Worm (Caenorhabditis elegans) whole organism, L1 larva: ENCODE results near the gene C05E4.15.

Experiments used
- ceh-63 ChIP-seq: fragments of 200-800 bp; sonication (Bioruptor generic); optimal IDR thresholded peaks from 2 replicates; lab custom pipeline; 2018; ENCODE audit warnings: mild to moderate bottlenecking, missing genetic modification characterization, missing compliant biosample characterization
- ceh-82 ChIP-seq, 3 experiments: fragments of 150-350 bp in 1 of 3; sonication (generic microtip) in 2 of 3; optimal IDR thresholded peaks; 2 replicates each; lab custom pipeline; 2014 to 2017; ENCODE audit warnings: missing biosample characterization in 3 of 3, missing genetic modification characterization in 3 of 3
- lir-3 ChIP-seq: sonication (generic microtip); optimal IDR thresholded peaks from 2 replicates; lab custom pipeline; 2016; ENCODE audit warnings: mild to moderate bottlenecking, missing genetic modification characterization, moderate library complexity, missing compliant biosample characterization; ENCODE audit not compliant: poor library complexity
- mep-1 ChIP-seq: fragments of 150-350 bp; optimal IDR thresholded peaks from 2 replicates; lab custom pipeline; 2014; ENCODE audit warnings: missing biosample characterization, missing genetic modification characterization
- unc-98 ChIP-seq: fragments of 200-800 bp; sonication (Bioruptor generic); IDR thresholded peaks from 2 replicates; pipeline ENCODE4 v1.3.6; 2022; ENCODE audit warnings: missing genetic modification characterization, missing compliant biosample characterization

DNA sequence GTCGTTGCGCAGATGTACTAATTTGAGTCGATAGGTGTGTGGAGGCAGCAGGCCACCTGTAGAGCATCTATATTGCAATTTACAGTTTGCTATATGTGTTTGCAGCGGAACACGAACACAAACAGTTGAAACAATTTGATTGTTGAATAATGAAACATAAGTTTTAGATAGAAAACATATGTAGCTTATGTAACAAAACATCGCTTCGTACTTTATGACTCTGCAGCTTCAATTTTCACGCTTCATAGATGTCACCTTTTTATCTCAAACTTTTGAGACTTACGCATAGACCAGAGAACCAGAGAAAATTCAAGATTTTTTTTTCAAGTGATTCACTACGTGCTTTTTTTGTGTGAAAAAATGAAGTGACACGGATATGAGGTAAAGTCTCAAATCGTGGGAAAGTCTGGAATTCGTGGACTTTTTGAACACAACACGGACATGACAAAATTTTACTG lies 37.2 kb downstream of the C05E4.15 start, which contains the start of gene fbxb-72:
- TF ChIP-seq unc-98 (GFP tag; lab: Robert Waterston, UW) (no peak), mep-1 (tag; lab: Kevin White, UChicago) (no peak), ceh-82 (tag; optimal IDR thresholded peaks at IDR 0.05; lab: Kevin White, UChicago) (no peak), lir-3 (tag; lab: Kevin White, UChicago) (peak; percentile 47), ceh-63 (no peak)
